Worm (Caenorhabditis elegans) whole organism, L3 larva: Measurements from ENCODE around the gene W05E10.2.

ENCODE experiments used
- R02D3.7 ChIP-seq: fragments of 150-350 bp; optimal IDR thresholded peaks from 2 replicates; lab custom pipeline; 2014; ENCODE audit warnings: missing biosample characterization, missing genetic modification characterization
- ceh-28 ChIP-seq: fragments of 150-350 bp; optimal IDR thresholded peaks from 2 replicates; lab custom pipeline; 2014; ENCODE audit warnings: missing biosample characterization, missing genetic modification reagents, missing genetic modification characterization
- ceh-9 ChIP-seq: sonication (generic microtip); optimal IDR thresholded peaks from 2 replicates; lab custom pipeline; 2018; ENCODE audit warnings: missing biosample characterization, missing genetic modification characterization
- daf-12 ChIP-seq: fragments of 150-350 bp; optimal IDR thresholded peaks from 2 replicates; lab custom pipeline; 2014; ENCODE audit warnings: missing biosample characterization, missing genetic modification reagents, missing genetic modification characterization
- egl-5 ChIP-seq: fragments of 150-350 bp; optimal IDR thresholded peaks from 2 replicates; lab custom pipeline; 2017; ENCODE audit warnings: missing biosample characterization, missing genetic modification reagents, missing genetic modification characterization, inconsistent platforms
- elt-2 ChIP-seq: sonication (generic microtip); optimal IDR thresholded peaks from 2 replicates; lab custom pipeline; 2016; ENCODE audit warnings: missing genetic modification reagents, mild to moderate bottlenecking, missing genetic modification characterization, missing compliant biosample characterization
- elt-3 ChIP-seq, 3 experiments: fragments of 150-350 bp in 1 of 3; sonication (generic microtip) in 2 of 3; optimal IDR thresholded peaks; 2 replicates in 2 of 3; 4 replicates in 1 of 3; lab custom pipeline; 2014 to 2017; ENCODE audit warnings: missing biosample characterization in 3 of 3, missing genetic modification characterization in 3 of 3
- eor-1 ChIP-seq, 2 experiments: fragments of 150-350 bp; optimal IDR thresholded peaks; 2 replicates each; lab custom pipeline; 2014 to 2018; ENCODE audit warnings: missing biosample characterization in 2 of 2, missing genetic modification characterization in 2 of 2
- fkh-10 ChIP-seq: sonication (generic microtip); optimal IDR thresholded peaks from 2 replicates; lab custom pipeline; 2017; ENCODE audit warnings: missing biosample characterization, missing genetic modification reagents, missing genetic modification characterization
- hmg-11 ChIP-seq: sonication (generic microtip); optimal IDR thresholded peaks from 2 replicates; lab custom pipeline; 2016; ENCODE audit warnings: missing genetic modification characterization, missing compliant biosample characterization
- jun-1 ChIP-seq: fragments of 150-350 bp; optimal IDR thresholded peaks from 2 replicates; lab custom pipeline; 2014; ENCODE audit warnings: missing biosample characterization, missing genetic modification reagents, missing genetic modification characterization
- lin-15B ChIP-seq: fragments of 150-350 bp; optimal IDR thresholded peaks from 2 replicates; lab custom pipeline; 2014; ENCODE audit warnings: missing biosample characterization, missing genetic modification characterization
- lin-39 ChIP-seq: fragments of 150-350 bp; optimal IDR thresholded peaks from 2 replicates; lab custom pipeline; 2018; ENCODE audit warnings: missing biosample characterization, missing genetic modification reagents, missing genetic modification characterization
- lsy-12 ChIP-seq: sonication (generic microtip); optimal IDR thresholded peaks from 2 replicates; lab custom pipeline; 2016; ENCODE audit warnings: mild to moderate bottlenecking, missing genetic modification characterization, missing compliant biosample characterization
- mdl-1 ChIP-seq: fragments of 150-350 bp; optimal IDR thresholded peaks from 2 replicates; lab custom pipeline; 2014; ENCODE audit warnings: missing biosample characterization, missing genetic modification characterization
- mml-1 ChIP-seq: fragments of 150-350 bp; sonication (generic microtip); optimal IDR thresholded peaks from 3 replicates; lab custom pipeline; 2014; ENCODE audit warnings: missing biosample characterization, missing genetic modification characterization
- nfya-1 ChIP-seq: sonication (generic microtip); optimal IDR thresholded peaks from 2 replicates; lab custom pipeline; 2017; ENCODE audit warnings: missing genetic modification characterization, mild to moderate bottlenecking, missing compliant biosample characterization, antibody characterized with exemption, moderate library complexity; ENCODE audit not compliant: insufficient read depth
- nhr-11 ChIP-seq: fragments of 150-350 bp; optimal IDR thresholded peaks from 2 replicates; lab custom pipeline; 2014; ENCODE audit warnings: missing biosample characterization, missing genetic modification characterization
- nhr-23 ChIP-seq: fragments of 150-350 bp; optimal IDR thresholded peaks from 2 replicates; lab custom pipeline; 2014; ENCODE audit warnings: missing biosample characterization, missing genetic modification reagents, missing genetic modification characterization
- nhr-25 ChIP-seq: sonication (generic microtip); optimal IDR thresholded peaks from 2 replicates; lab custom pipeline; 2017; ENCODE audit warnings: missing biosample characterization, missing genetic modification characterization
- nhr-43 ChIP-seq: sonication (generic microtip); optimal IDR thresholded peaks from 2 replicates; lab custom pipeline; 2016; ENCODE audit warnings: mild to moderate bottlenecking, missing genetic modification characterization, missing compliant biosample characterization; ENCODE audit not compliant: poor library complexity, severe bottlenecking
- nhr-77 ChIP-seq: fragments of 150-350 bp; optimal IDR thresholded peaks from 2 replicates; lab custom pipeline; 2014; ENCODE audit warnings: missing biosample characterization, missing genetic modification characterization
- pha-4 ChIP-seq: fragments of 150-350 bp; optimal IDR thresholded peaks from 2 replicates; lab custom pipeline; 2014; ENCODE audit warnings: missing biosample characterization, missing genetic modification reagents, missing genetic modification characterization
- pqm-1 ChIP-seq: fragments of 150-350 bp; optimal IDR thresholded peaks from 2 replicates; lab custom pipeline; 2017; ENCODE audit warnings: missing biosample characterization, missing genetic modification characterization, inconsistent platforms
- snpc-4 ChIP-seq: fragments of 150-350 bp; optimal IDR thresholded peaks from 2 replicates; lab custom pipeline; 2014; ENCODE audit warnings: missing biosample characterization, missing genetic modification characterization
- tbx-2 ChIP-seq: sonication (generic microtip); optimal IDR thresholded peaks from 2 replicates; lab custom pipeline; 2016; ENCODE audit warnings: mild to moderate bottlenecking, missing genetic modification characterization, missing compliant biosample characterization
- unc-39 ChIP-seq: sonication (generic microtip); optimal IDR thresholded peaks from 4 replicates; lab custom pipeline; 2017; ENCODE audit warnings: missing biosample characterization, missing genetic modification characterization
- zag-1 ChIP-seq: fragments of 150-350 bp; optimal IDR thresholded peaks from 2 replicates; lab custom pipeline; 2014; ENCODE audit warnings: missing biosample characterization, missing genetic modification characterization
- ztf-11 ChIP-seq: fragments of 150-350 bp; optimal IDR thresholded peaks from 2 replicates; lab custom pipeline; 2014; ENCODE audit warnings: missing biosample characterization, missing genetic modification characterization
- ztf-4 ChIP-seq: fragments of 150-350 bp; optimal IDR thresholded peaks from 2 replicates; lab custom pipeline; 2014; ENCODE audit warnings: missing biosample characterization, missing genetic modification characterization

Gene W05E10.2

ce11 chrV:11704658-11705057 is 17.7 kb downstream of the W05E10.2 start:
- TF ChIP-seq snpc-4 (tag; lab: Kevin White, UChicago) (no peak), fkh-10 (GFP tag; lab: Kevin White, UChicago) (peak; percentile 86)
- TF ChIP-seq, all 47 proteins: peak for 1

ce11 chrV:11705399-11705798 is 18.4 kb downstream of the W05E10.2 start, which contains the start of gene ceh-32:
TSS of gene ceh-32 (minus strand) at chrV:11705400.
- TF ChIP-seq elt-3 (tag; optimal IDR thresholded peaks at IDR 0.05; lab: Kevin White, UChicago) (no peak), nfya-1 (tag; lab: Kevin White, UChicago) (peak; percentile 81), eor-1 (tag; optimal IDR thresholded peaks at IDR 0.05; lab: Kevin White, UChicago) (no peak)
- TF ChIP-seq, all 47 proteins: peak for 1

ce11 chrV:11706353-11706752 is 19.4 kb downstream of the W05E10.2 start:
- no peak for TF ChIP-seq ceh-28
- no peak for TF ChIP-seq nhr-25 (tag; lab: Kevin White, UChicago)
- TF ChIP-seq pqm-1 = no peak
- no peak for TF ChIP-seq lin-15B (tag; lab: Kevin White, UChicago)
- no peak for TF ChIP-seq nhr-11 (tag; lab: Kevin White, UChicago)
- no peak for TF ChIP-seq snpc-4 (tag; lab: Kevin White, UChicago)
- TF ChIP-seq ztf-4 (tag; lab: Kevin White, UChicago) = no peak
- TF ChIP-seq hmg-11 (tag; lab: Kevin White, UChicago) = no peak
- no peak for TF ChIP-seq lsy-12 (tag; lab: Kevin White, UChicago)
- TF ChIP-seq nhr-43 = no peak
- TF ChIP-seq R02D3.7 (tag; lab: Kevin White, UChicago) = no peak
- TF ChIP-seq nhr-23 (tag; lab: Kevin White, UChicago) = no peak
- no peak for TF ChIP-seq nfya-1 (tag; lab: Kevin White, UChicago)
- TF ChIP-seq mml-1 = no peak

ce11 chrV:11711751-11712150 is 24.8 kb downstream of the W05E10.2 start:
- TF ChIP-seq pha-4 (tag; lab: Kevin White, UChicago) = no peak
- no peak for TF ChIP-seq lin-39 (tag; lab: Kevin White, UChicago)
- no peak for TF ChIP-seq nhr-25 (tag; lab: Kevin White, UChicago)
- no peak for TF ChIP-seq ztf-11 (tag; lab: Kevin White, UChicago)
- no peak for TF ChIP-seq egl-5 (tag; lab: Kevin White, UChicago)
- no peak for TF ChIP-seq fkh-10 (GFP tag; lab: Kevin White, UChicago)
- TF ChIP-seq jun-1 (tag; lab: Kevin White, UChicago) = no peak
- no peak for TF ChIP-seq zag-1 (tag; lab: Kevin White, UChicago)

ce11 chrV:11715797-11716196 is 28.8 kb downstream of the W05E10.2 start, which contains the start of gene tre-3:
TSS of gene tre-3 (minus strand) at chrV:11715903.
- TF ChIP-seq pqm-1 = peak; percentile 53
- TF ChIP-seq snpc-4 (tag; lab: Kevin White, UChicago) = no peak
- TF ChIP-seq elt-2 = peak; percentile 59

- no peak for TF ChIP-seq ztf-11 (tag; lab: Kevin White, UChicago)
- no peak for TF ChIP-seq eor-1 (tag; optimal IDR thresholded peaks at IDR 0.05; lab: Kevin White, UChicago)
- no peak for TF ChIP-seq lin-15B (tag; lab: Kevin White, UChicago)
- peak; percentile 78 for TF ChIP-seq elt-2
- TF ChIP-seq pqm-1 = peak; percentile 71
- TF ChIP-seq ceh-9 (tag; lab: Kevin White, UChicago) = no peak
- no peak for TF ChIP-seq nhr-77 (tag; lab: Kevin White, UChicago)
- no peak for TF ChIP-seq tbx-2 (tag; lab: Kevin White, UChicago)
Observed at ce11 chrV:11716930-11717329, 30.0 kb downstream of the W05E10.2 start.

ce11 chrV:11722858-11723257 is 35.9 kb downstream of the W05E10.2 start:
- no peak for TF ChIP-seq lsy-12 (tag; lab: Kevin White, UChicago)
- TF ChIP-seq eor-1 (tag; optimal IDR thresholded peaks at IDR 0.05; lab: Kevin White, UChicago) = no peak
- TF ChIP-seq unc-39 = no peak
- TF ChIP-seq lin-15B (tag; lab: Kevin White, UChicago) = no peak
- TF ChIP-seq nhr-25 (tag; lab: Kevin White, UChicago) = no peak
- TF ChIP-seq daf-12 (tag; lab: Kevin White, UChicago) = no peak
- TF ChIP-seq mdl-1 (tag; lab: Kevin White, UChicago) = no peak
